Fruit fly (Drosophila melanogaster) S2 (cell line): Measurements from ENCODE around the gene CG18585.

Experiments used
- CG8478 ChIP-seq: fragments of >200 bp; optimal IDR thresholded peaks from 2 replicates; lab custom pipeline; 2018
- CTCF ChIP-seq, 2 experiments: fragments of >200 bp; optimal IDR thresholded peaks; 2 replicates each; lab custom pipeline; 2018

DNA sequence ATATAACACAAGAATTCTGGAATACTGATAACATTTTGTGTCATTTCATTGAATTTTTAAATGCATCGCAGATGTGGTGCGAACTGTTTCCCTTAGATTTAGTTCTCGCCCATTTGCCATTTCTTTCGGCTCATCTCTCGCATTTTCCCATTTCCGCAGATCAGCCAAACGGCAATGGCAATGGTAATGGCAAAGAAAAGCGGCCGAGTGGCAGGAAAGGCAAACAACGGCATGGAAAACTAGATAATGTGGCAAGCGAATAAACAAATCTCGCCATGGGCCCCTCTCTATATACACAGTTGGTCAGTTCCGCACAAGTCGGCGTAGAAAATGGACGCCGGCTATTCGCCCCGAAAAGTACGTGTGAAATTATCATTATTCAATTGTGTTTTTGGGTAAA, 25.1 kb downstream of the CG18585 start, which contains the start of gene Myo28B1:
- TF ChIP-seq CTCF (optimal IDR thresholded peaks at IDR 0.05; lab: Kevin White, UChicago) (no peak), CG8478 (lab: Kevin White, UChicago) (no peak)
